Fruit fly (Drosophila melanogaster) whole organism, embryonic: ENCODE results near the gene ND-24.
A peak's percentile ranks its signal among the peaks of the same experiment; 100 is the strongest.

Experiments
- Bgb ChIP-seq: fragments of 200-800 bp; sonication (Bioruptor generic); IDR thresholded peaks from 2 replicates; pipeline ENCODE4 v1.3.6; 2022; ENCODE audit warnings: missing biosample characterization, missing genetic modification characterization; ENCODE audit not compliant: partially characterized antibody
- CG10274 ChIP-seq: fragments of 200-800 bp; sonication (Bioruptor generic); optimal IDR thresholded peaks from 3 replicates; lab custom pipeline; 2017; ENCODE audit warnings: missing biosample characterization, mild to moderate bottlenecking, missing genetic modification characterization
- CG10543 ChIP-seq: fragments of 200-800 bp; sonication (Bioruptor generic); optimal IDR thresholded peaks from 3 replicates; lab custom pipeline; 2017; ENCODE audit warnings: missing biosample characterization, mild to moderate bottlenecking, missing genetic modification characterization, moderate library complexity
- CG10565 ChIP-seq: fragments of 200-800 bp; sonication (Bioruptor generic); optimal IDR thresholded peaks from 3 replicates; lab custom pipeline; 2016; ENCODE audit warnings: missing biosample characterization, mild to moderate bottlenecking, missing genetic modification characterization
- CG10979 ChIP-seq: fragments of 200-800 bp; sonication (Bioruptor generic); optimal IDR thresholded peaks from 2 replicates; lab custom pipeline; 2018; ENCODE audit warnings: missing biosample characterization, mild to moderate bottlenecking, missing genetic modification characterization, moderate library complexity
- CG12071 ChIP-seq: fragments of 200-800 bp; sonication (Bioruptor generic); optimal IDR thresholded peaks from 3 replicates; lab custom pipeline; 2018; ENCODE audit warnings: missing biosample characterization, mild to moderate bottlenecking, missing genetic modification characterization
- CG15011 ChIP-seq: fragments of 200-800 bp; sonication (Bioruptor generic); optimal IDR thresholded peaks from 3 replicates; lab custom pipeline; 2018; ENCODE audit warnings: missing biosample characterization, mild to moderate bottlenecking, missing genetic modification characterization
- CG16815 ChIP-seq: fragments of 200-800 bp; sonication (Bioruptor generic); optimal IDR thresholded peaks from 3 replicates; lab custom pipeline; 2017; ENCODE audit warnings: missing biosample characterization, mild to moderate bottlenecking, missing genetic modification characterization
- CG1792 ChIP-seq: fragments of 200-800 bp; sonication (Bioruptor generic); optimal IDR thresholded peaks from 2 replicates; lab custom pipeline; 2016; ENCODE audit warnings: missing biosample characterization, missing genetic modification characterization
- CG2120 ChIP-seq: fragments of 200-800 bp; sonication (Bioruptor generic); optimal IDR thresholded peaks from 3 replicates; lab custom pipeline; 2016; ENCODE audit warnings: missing biosample characterization, missing genetic modification characterization
- CG2712 ChIP-seq: fragments of 200-800 bp; optimal IDR thresholded peaks from 3 replicates; lab custom pipeline; 2019; ENCODE audit warnings: missing biosample characterization, mild to moderate bottlenecking, missing genetic modification characterization, moderate library complexity
- CG31388 ChIP-seq: fragments of 200-800 bp; sonication (Bioruptor generic); optimal IDR thresholded peaks from 2 replicates; lab custom pipeline; 2016; ENCODE audit warnings: missing biosample characterization, missing genetic modification characterization
- CG3726 ChIP-seq: fragments of 200-800 bp; sonication (Bioruptor generic); IDR thresholded peaks from 3 replicates; pipeline ENCODE4, ENCODE4 v1.3.6; 2022; ENCODE audit warnings: missing biosample characterization, missing genetic modification characterization
- CG4360 ChIP-seq: fragments of 200-800 bp; sonication (Bioruptor generic); IDR thresholded peaks from 2 replicates; pipeline ENCODE4 v1.3.6; 2022; ENCODE audit warnings: missing biosample characterization, missing genetic modification characterization
- CG4617 ChIP-seq: fragments of 200-800 bp; sonication (Bioruptor generic); optimal IDR thresholded peaks from 3 replicates; lab custom pipeline; 2016; ENCODE audit warnings: missing biosample characterization, missing genetic modification characterization, borderline replicate concordance
- CG6683 ChIP-seq: fragments of 200-800 bp; sonication (Bioruptor generic); optimal IDR thresholded peaks from 2 replicates; lab custom pipeline; 2017; ENCODE audit warnings: missing biosample characterization, mild to moderate bottlenecking, missing genetic modification characterization, missing genetic modification reagents
- CG8944 ChIP-seq: fragments of 200-800 bp; sonication (Bioruptor generic); optimal IDR thresholded peaks from 3 replicates; lab custom pipeline; 2016; ENCODE audit warnings: missing biosample characterization, missing genetic modification characterization
- CG9437 ChIP-seq: fragments of 200-800 bp; sonication (Bioruptor generic); optimal IDR thresholded peaks from 2 replicates; lab custom pipeline; 2018; ENCODE audit warnings: missing biosample characterization, mild to moderate bottlenecking, missing genetic modification characterization
- D19B ChIP-seq: fragments of 200-800 bp; sonication (Bioruptor generic); optimal IDR thresholded peaks from 2 replicates; lab custom pipeline; 2017; ENCODE audit warnings: missing biosample characterization, mild to moderate bottlenecking, missing genetic modification characterization
- Hand ChIP-seq: fragments of 200-800 bp; sonication (Bioruptor generic); optimal IDR thresholded peaks from 2 replicates; lab custom pipeline; 2017; ENCODE audit warnings: mild to moderate bottlenecking, missing biosample characterization, missing genetic modification reagents, missing genetic modification characterization
- Meics ChIP-seq: fragments of 200-800 bp; sonication (Bioruptor generic); optimal IDR thresholded peaks from 2 replicates; lab custom pipeline; 2017; ENCODE audit warnings: missing biosample characterization, mild to moderate bottlenecking, missing genetic modification characterization
- NfI ChIP-seq: fragments of 200-800 bp; sonication (Bioruptor generic); optimal IDR thresholded peaks from 3 replicates; lab custom pipeline; 2018; ENCODE audit warnings: missing biosample characterization, mild to moderate bottlenecking, missing genetic modification characterization, moderate library complexity
- Opbp ChIP-seq: fragments of 200-800 bp; sonication (Bioruptor generic); IDR thresholded peaks from 3 replicates; pipeline ENCODE4 v1.3.6; 2022; ENCODE audit warnings: missing biosample characterization, missing genetic modification characterization; ENCODE audit not compliant: partially characterized antibody
- Pdp1 ChIP-seq, 2 experiments: fragments of 200-800 bp; sonication (Bioruptor generic); optimal IDR thresholded peaks; 3 replicates each; lab custom pipeline; 2016; ENCODE audit warnings: missing biosample characterization in 2 of 2, missing genetic modification characterization in 2 of 2, mild to moderate bottlenecking in 1 of 2, moderate library complexity in 1 of 2
- Rfx ChIP-seq: fragments of 200-800 bp; sonication (Bioruptor generic); IDR thresholded peaks from 2 replicates; pipeline ENCODE4 v1.3.6; 2022; ENCODE audit warnings: missing biosample characterization, missing genetic modification characterization
- Side ChIP-seq: fragments of 200-800 bp; sonication (Bioruptor generic); optimal IDR thresholded peaks from 2 replicates; lab custom pipeline; 2016; ENCODE audit warnings: missing biosample characterization, missing genetic modification characterization
- Trl ChIP-seq, 3 experiments: fragments of >200 bp in 2 of 3; fragments of 200-800 bp in 1 of 3; sonication (Bioruptor generic) in 1 of 3; optimal IDR thresholded peaks; 2 replicates in 1 of 3; 3 replicates in 2 of 3; lab custom pipeline; 2016 to 2017; ENCODE audit warnings: missing biosample characterization in 1 of 3, missing genetic modification characterization in 1 of 3
- Xbp1 ChIP-seq: fragments of 200-800 bp; sonication (Bioruptor generic); optimal IDR thresholded peaks from 3 replicates; lab custom pipeline; 2016; ENCODE audit warnings: missing biosample characterization, mild to moderate bottlenecking, missing genetic modification characterization
- Xrp1 ChIP-seq: fragments of 200-800 bp; sonication (Bioruptor generic); IDR thresholded peaks from 2 replicates; pipeline ENCODE4 v1.3.6; 2022; ENCODE audit warnings: missing biosample characterization, missing genetic modification characterization
- YL-1 ChIP-seq: fragments of 200-800 bp; sonication (Bioruptor generic); optimal IDR thresholded peaks from 3 replicates; lab custom pipeline; 2017; ENCODE audit warnings: missing biosample characterization, mild to moderate bottlenecking, missing genetic modification characterization
- cas ChIP-seq: fragments of 200-800 bp; sonication (Bioruptor generic); IDR thresholded peaks from 2 replicates; pipeline ENCODE4 v1.3.6; 2022; ENCODE audit warnings: missing biosample characterization, missing genetic modification characterization
- crp ChIP-seq, 2 experiments: fragments of 200-800 bp; sonication (Bioruptor generic); optimal IDR thresholded peaks; 2 replicates in 1 of 2; 3 replicates in 1 of 2; lab custom pipeline; 2017; ENCODE audit warnings: missing biosample characterization in 2 of 2, missing genetic modification characterization in 2 of 2, mild to moderate bottlenecking in 1 of 2, moderate library complexity in 1 of 2
- dan ChIP-seq: fragments of 200-800 bp; sonication (Bioruptor generic); IDR thresholded peaks from 2 replicates; pipeline ENCODE4 v1.3.6; 2022; ENCODE audit warnings: missing biosample characterization, missing genetic modification characterization
- danr ChIP-seq: fragments of 200-800 bp; sonication (Bioruptor generic); IDR thresholded peaks from 2 replicates; pipeline ENCODE4 v1.3.6; 2022; ENCODE audit warnings: missing biosample characterization, missing genetic modification characterization
- gcm2 ChIP-seq: fragments of 200-800 bp; sonication (Bioruptor generic); optimal IDR thresholded peaks from 2 replicates; lab custom pipeline; 2016; ENCODE audit warnings: missing biosample characterization, missing genetic modification characterization
- inv ChIP-seq: fragments of 200-800 bp; sonication (Bioruptor generic); IDR thresholded peaks from 2 replicates; pipeline ENCODE4 v1.3.6; 2022; ENCODE audit warnings: missing biosample characterization, missing genetic modification characterization; ENCODE audit not compliant: partially characterized antibody
- klu ChIP-seq: fragments of 200-800 bp; sonication (Bioruptor generic); IDR thresholded peaks from 2 replicates; pipeline ENCODE4 v1.3.6; 2022; ENCODE audit warnings: missing biosample characterization, missing genetic modification characterization
- kni ChIP-seq: fragments of 200-800 bp; sonication (Bioruptor generic); optimal IDR thresholded peaks from 3 replicates; lab custom pipeline; 2017; ENCODE audit warnings: mild to moderate bottlenecking, missing biosample characterization, missing genetic modification reagents, missing genetic modification characterization
- lbe ChIP-seq: fragments of 200-800 bp; sonication (Bioruptor generic); optimal IDR thresholded peaks from 2 replicates; lab custom pipeline; 2016; ENCODE audit warnings: missing biosample characterization, mild to moderate bottlenecking, missing genetic modification characterization
- lola ChIP-seq, 3 experiments: fragments of >200 bp in 2 of 3; fragments of 200-800 bp in 1 of 3; sonication (Bioruptor generic) in 1 of 3; optimal IDR thresholded peaks; 2 replicates each; lab custom pipeline; 2017 to 2019; ENCODE audit warnings: missing biosample characterization in 3 of 3, missing genetic modification characterization in 3 of 3, mild to moderate bottlenecking in 1 of 3, moderate library complexity in 1 of 3
- mirr ChIP-seq: fragments of 200-800 bp; sonication (Bioruptor generic); optimal IDR thresholded peaks from 3 replicates; lab custom pipeline; 2018; ENCODE audit warnings: missing biosample characterization, mild to moderate bottlenecking, missing genetic modification characterization
- nmo ChIP-seq: fragments of 200-800 bp; sonication (Bioruptor generic); optimal IDR thresholded peaks from 2 replicates; lab custom pipeline; 2018; ENCODE audit warnings: missing biosample characterization, mild to moderate bottlenecking, missing genetic modification characterization, moderate library complexity
- pan ChIP-seq, 4 experiments: fragments of >200 bp in 3 of 4; fragments of 200-800 bp in 1 of 4; sonication (Bioruptor generic) in 1 of 4; optimal IDR thresholded peaks in 3 of 4; IDR thresholded peaks in 1 of 4; 2 replicates each; pipeline versions ENCODE4 v1.3.6 to Lab custom; 2017 to 2022; ENCODE audit warnings: missing biosample characterization in 2 of 4, missing genetic modification characterization in 2 of 4, mixed read lengths in 1 of 4
- pita ChIP-seq: fragments of 200-800 bp; sonication (Bioruptor generic); optimal IDR thresholded peaks from 2 replicates; lab custom pipeline; 2017; ENCODE audit warnings: missing biosample characterization, mild to moderate bottlenecking, missing genetic modification characterization
- slbo ChIP-seq: fragments of 200-800 bp; sonication (Bioruptor generic); IDR thresholded peaks from 2 replicates; pipeline ENCODE4 v1.3.6; 2022; ENCODE audit warnings: missing biosample characterization, missing genetic modification characterization
- trem ChIP-seq: fragments of 200-800 bp; optimal IDR thresholded peaks from 3 replicates; lab custom pipeline; 2019; ENCODE audit warnings: missing biosample characterization, mild to moderate bottlenecking, missing genetic modification characterization, moderate library complexity
- tup ChIP-seq: fragments of 200-800 bp; sonication (Bioruptor generic); optimal IDR thresholded peaks from 2 replicates; lab custom pipeline; 2016; ENCODE audit warnings: missing biosample characterization, mild to moderate bottlenecking, missing genetic modification characterization, moderate library complexity
- vfl ChIP-seq: fragments of 200-800 bp; sonication (Bioruptor generic); optimal IDR thresholded peaks from 2 replicates; lab custom pipeline; 2016; ENCODE audit warnings: missing biosample characterization, missing genetic modification characterization
- z ChIP-seq: fragments of 200-800 bp; sonication (Bioruptor generic); IDR thresholded peaks from 3 replicates; pipeline ENCODE4 v1.3.6; 2022; ENCODE audit warnings: missing biosample characterization, missing genetic modification characterization

ND-24 gene

dm6 chrX:17636001-17636400, 4.1 kb downstream of the ND-24 start, which contains the start of the genes CG8289 and CG5800 (continued):
- TF ChIP-seq lbe (GFP tag; lab: Kevin White, UChicago) = peak; percentile 21
- no peak for TF ChIP-seq CG6683
- TF ChIP-seq cas = no peak
- TF ChIP-seq mirr (GFP tag; lab: Kevin White, UChicago) = no peak
- no peak for TF ChIP-seq CG31388 (GFP tag; lab: Kevin White, UChicago)
- TF ChIP-seq gcm2 (GFP tag; lab: Kevin White, UChicago) = no peak
- TF ChIP-seq Pdp1 (GFP tag; optimal IDR thresholded peaks at IDR 0.05; lab: Kevin White, UChicago) = no peak
- TF ChIP-seq pita (GFP tag; lab: Kevin White, UChicago) = no peak
- TF ChIP-seq pan (optimal IDR thresholded peaks at IDR 0.05; lab: Kevin White, UChicago) = no peak
- TF ChIP-seq pan (GFP tag; optimal IDR thresholded peaks at IDR 0.05 in 1 of 2, IDR thresholded peaks at IDR 0.05 in 1 of 2) = no peak
- no peak for TF ChIP-seq CG9437 (GFP tag; lab: Kevin White, UChicago)
- no peak for TF ChIP-seq dan (GFP tag; lab: Robert Waterston, UW)
- TF ChIP-seq Xrp1 (GFP tag; lab: Robert Waterston, UW) = no peak
- no peak for TF ChIP-seq kni
- TF ChIP-seq Rfx (GFP tag; lab: Robert Waterston, UW) = no peak
- TF ChIP-seq Meics (GFP tag; lab: Kevin White, UChicago) = no peak
- TF ChIP-seq trem (tag; lab: Kevin White, UChicago) = peak; percentile 89
- no peak for TF ChIP-seq Trl (optimal IDR thresholded peaks at IDR 0.05; lab: Kevin White, UChicago)
- TF ChIP-seq Trl (GFP tag; optimal IDR thresholded peaks at IDR 0.05; lab: Kevin White, UChicago) = no peak
- no peak for TF ChIP-seq CG3726 (GFP tag; lab: Robert Waterston, UW)
- peak; percentile 49 for TF ChIP-seq nmo (GFP tag; lab: Kevin White, UChicago)
- no peak for TF ChIP-seq D19B (GFP tag; lab: Kevin White, UChicago)
- TF ChIP-seq CG8944 (GFP tag; lab: Kevin White, UChicago) = no peak
- no peak for TF ChIP-seq slbo
- TF ChIP-seq CG15011 (GFP tag; lab: Kevin White, UChicago) = no peak
- TF ChIP-seq CG4360 (GFP tag; lab: Robert Waterston, UW) = no peak
- TF ChIP-seq CG16815 (GFP tag; lab: Kevin White, UChicago) = no peak
- TF ChIP-seq lola (GFP tag; optimal IDR thresholded peaks at IDR 0.05; lab: Kevin White, UChicago) = peak in 1 of 3 experiments; percentile 1
- no peak for TF ChIP-seq Side
- no peak for TF ChIP-seq CG1792 (GFP tag; lab: Kevin White, UChicago)
- TF ChIP-seq inv (GFP tag; lab: Robert Waterston, UW) = peak; percentile 49
- no peak for TF ChIP-seq CG12071 (GFP tag; lab: Kevin White, UChicago)
- no peak for TF ChIP-seq crp (GFP tag; optimal IDR thresholded peaks at IDR 0.05; lab: Kevin White, UChicago)
- no peak for TF ChIP-seq danr
- peak; percentile 13 for TF ChIP-seq NfI (GFP tag; lab: Kevin White, UChicago)
- TF ChIP-seq CG2712 (tag; lab: Kevin White, UChicago) = peak; percentile 63
- no peak for TF ChIP-seq vfl
- TF ChIP-seq Hand (GFP tag; lab: Kevin White, UChicago) = no peak
- no peak for TF ChIP-seq CG10274 (GFP tag; lab: Kevin White, UChicago)
- TF ChIP-seq CG2120 (GFP tag; lab: Kevin White, UChicago) = peak; percentile 10
- TF ChIP-seq YL-1 (GFP tag; lab: Kevin White, UChicago) = peak; percentile 84
- TF ChIP-seq klu (GFP tag; lab: Robert Waterston, UW) = no peak
- peak; percentile 2 for TF ChIP-seq CG4617
- TF ChIP-seq CG10565 (GFP tag; lab: Kevin White, UChicago) = no peak
- TF ChIP-seq Opbp = 0 out of 3 replicates have a peak, but pooled peaks have one; percentile 45
- no peak for TF ChIP-seq z
- peak; percentile 5 for TF ChIP-seq CG10543 (GFP tag; lab: Kevin White, UChicago)
- TF ChIP-seq CG10979 (tag; lab: Kevin White, UChicago) = peak; percentile 19
- peak; percentile 47 for TF ChIP-seq Bgb (GFP tag; lab: Robert Waterston, UW)
- no peak for TF ChIP-seq tup (GFP tag; lab: Kevin White, UChicago)
- peak; percentile 22 for TF ChIP-seq Xbp1 (GFP tag; lab: Kevin White, UChicago)
